Fruit fly (Drosophila melanogaster): ENCODE data around the gene ome.
A peak's percentile ranks its signal among the peaks of the same experiment; 100 is the strongest.

dm6 chr3L:14786230-14786850 is 113.7 kb downstream of the ome start, which contains the start of the genes bmm and Tdrd3:
- peak; percentile 77 for TF ChIP-seq OdsH (GFP tag; optimal IDR thresholded peaks at IDR 0.05)
- TF ChIP-seq Myc (optimal IDR thresholded peaks at IDR 0.05), result no peak
- peak; percentile 51 for TF ChIP-seq Dif (GFP tag; optimal IDR thresholded peaks at IDR 0.05; ENCODE audit: partially characterized antibody)
- TF ChIP-seq usp (GFP tag; optimal IDR thresholded peaks at IDR 0.05), result no peak
- TF ChIP-seq sv (GFP tag; optimal IDR thresholded peaks at IDR 0.05), result peak; percentile 58
- TF ChIP-seq br (GFP tag; optimal IDR thresholded peaks at IDR 0.05), result peak; percentile 24
- no peak for TF ChIP-seq pan (optimal IDR thresholded peaks at IDR 0.05)
- TF ChIP-seq Hr78 (GFP tag; optimal IDR thresholded peaks at IDR 0.05), result no peak

All from whole organism, wandering third instar larva.